Fruit fly (Drosophila melanogaster): Measurements from ENCODE around the gene Alg13.

Alg13 gene

DNA sequence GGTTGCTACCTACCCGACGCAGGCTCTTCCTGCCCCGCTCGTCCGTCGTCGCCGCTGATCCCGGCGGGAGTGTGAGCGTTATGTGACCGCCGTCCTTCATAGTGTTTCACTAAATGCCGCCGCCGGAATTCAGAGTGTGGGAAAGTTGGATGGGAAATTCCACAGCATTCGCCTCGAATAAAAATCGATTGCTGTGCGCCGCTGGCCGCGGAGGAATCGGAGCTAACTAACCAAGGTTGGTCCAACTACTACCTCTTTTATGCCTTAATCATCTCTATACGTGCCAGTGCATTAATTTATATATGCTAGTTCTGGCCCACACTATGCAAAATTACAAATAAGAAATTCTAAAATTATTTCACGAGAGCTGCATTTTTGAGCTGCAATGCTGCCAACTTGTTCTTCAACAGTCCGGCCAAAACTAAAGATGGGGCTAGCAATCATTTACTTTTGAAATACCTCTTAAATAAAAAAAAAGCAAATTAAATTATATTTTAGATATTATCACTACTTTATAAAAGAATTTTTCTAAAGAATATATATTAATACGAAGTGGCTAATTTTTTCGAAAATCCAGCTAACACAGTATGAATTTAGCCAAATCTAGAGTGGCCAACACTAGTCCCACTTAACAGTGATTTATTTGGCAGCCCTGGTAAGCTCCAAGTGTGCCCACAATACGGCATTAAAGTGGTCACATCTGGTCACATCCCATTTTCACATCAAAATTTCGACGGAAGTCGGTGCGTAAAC is 25.8 kb downstream of the Alg13 start, which contains the start of the genes alpha-Man-Ib and Pdhb (continued):
- peak; percentile 38; the same call in 1 of the 2 replicates for TF ChIP-seq GATAe (GFP tag; conservative IDR thresholded peaks at IDR 0.05)
- TF ChIP-seq gt (GFP tag; IDR thresholded peaks at IDR 0.05), result peak; percentile 32; the same call in 1 of the 2 replicates
- no peak for TF ChIP-seq CG5180 (GFP tag; optimal IDR thresholded peaks at IDR 0.05)
- peak; percentile 25 for TF ChIP-seq cwo (GFP tag; optimal IDR thresholded peaks at IDR 0.05)
- peak; percentile 42 for TF ChIP-seq psq (GFP tag; optimal IDR thresholded peaks at IDR 0.05)
- TF ChIP-seq CG5245 (GFP tag; optimal IDR thresholded peaks at IDR 0.05), result peak; percentile 31
- TF ChIP-seq lola (GFP tag; optimal IDR thresholded peaks at IDR 0.05), result peak in 1 of 3 experiments; percentile 77
- TF ChIP-seq CG33557 (GFP tag; optimal IDR thresholded peaks at IDR 0.05), result peak; percentile 72
- peak; percentile 82 for TF ChIP-seq NfI (GFP tag; optimal IDR thresholded peaks at IDR 0.05)
- TF ChIP-seq CG2678 (tag; optimal IDR thresholded peaks at IDR 0.05), result peak; percentile 84
- TF ChIP-seq ab (GFP tag; optimal IDR thresholded peaks at IDR 0.05), result no peak
- 0 out of 2 replicates have a peak, but pooled peaks have one; percentile 34 for TF ChIP-seq ham (GFP tag; IDR thresholded peaks at IDR 0.05)
- no peak for TF ChIP-seq cg (GFP tag; optimal IDR thresholded peaks at IDR 0.05)
- TF ChIP-seq B-H1 (GFP tag; IDR thresholded peaks at IDR 0.05), result peak; percentile 61
- TF ChIP-seq tin (GFP tag; optimal IDR thresholded peaks at IDR 0.05), result peak; percentile 85
- TF ChIP-seq CG10979 (tag; optimal IDR thresholded peaks at IDR 0.05), result peak; percentile 67
- TF ChIP-seq sug (tag; optimal IDR thresholded peaks at IDR 0.05), result peak; percentile 74
- peak; percentile 48 for TF ChIP-seq salm (tag; optimal IDR thresholded peaks at IDR 0.05)
- TF ChIP-seq Bteb2 (GFP tag; optimal IDR thresholded peaks at IDR 0.05), result no peak
- peak; percentile 56 for TF ChIP-seq CG3065 (GFP tag; optimal IDR thresholded peaks at IDR 0.05)
- TF ChIP-seq pum (GFP tag; optimal IDR thresholded peaks at IDR 0.05), result peak; percentile 62
- TF ChIP-seq CG10267 (tag; optimal IDR thresholded peaks at IDR 0.05), result peak; percentile 82
- no peak for TF ChIP-seq eve (GFP tag; optimal IDR thresholded peaks at IDR 0.05)
- TF ChIP-seq zen (tag; optimal IDR thresholded peaks at IDR 0.05), result peak; percentile 82
- no peak for TF ChIP-seq CG4854 (GFP tag; optimal IDR thresholded peaks at IDR 0.05)
- TF ChIP-seq CG14014 (GFP tag; IDR thresholded peaks at IDR 0.05), result peak; percentile 71
- TF ChIP-seq CG10366 (GFP tag; IDR thresholded peaks at IDR 0.05), result peak; percentile 75
- TF ChIP-seq MBD-R2 (GFP tag; IDR thresholded peaks at IDR 0.05), result peak; percentile 92
- TF ChIP-seq MESR4 (GFP tag; optimal IDR thresholded peaks at IDR 0.05), result peak; percentile 4
- peak; percentile 49; the same call in 1 of the 3 replicates for TF ChIP-seq so (GFP tag; IDR thresholded peaks at IDR 0.05)
- TF ChIP-seq CG8388 (GFP tag; optimal IDR thresholded peaks at IDR 0.05), result peak; percentile 67
- no peak for TF ChIP-seq oc (tag; optimal IDR thresholded peaks at IDR 0.05)
- TF ChIP-seq CG16779 (GFP tag; IDR thresholded peaks at IDR 0.05), result peak; percentile 64; the same call in 1 of the 2 replicates
- peak; percentile 80 for TF ChIP-seq CG17829 (tag; optimal IDR thresholded peaks at IDR 0.05)
- TF ChIP-seq dpn (GFP tag; optimal IDR thresholded peaks at IDR 0.05), result peak; percentile 30 to 82
- TF ChIP-seq CG15073 (GFP tag; optimal IDR thresholded peaks at IDR 0.05), result peak; percentile 29
- TF ChIP-seq D (optimal IDR thresholded peaks at IDR 0.05), result no peak
- TF ChIP-seq D (GFP tag; optimal IDR thresholded peaks at IDR 0.05), result peak; percentile 66
- peak; percentile 83 for TF ChIP-seq CG12942 (GFP tag; optimal IDR thresholded peaks at IDR 0.05)
- peak; percentile 91 for TF ChIP-seq CG9817 (tag; optimal IDR thresholded peaks at IDR 0.05)
